Worm (Caenorhabditis elegans): Measurements from ENCODE around the gene swt-3.
A peak's percentile ranks its signal among the peaks of the same experiment; 100 is the strongest.

Gene swt-3

DNA sequence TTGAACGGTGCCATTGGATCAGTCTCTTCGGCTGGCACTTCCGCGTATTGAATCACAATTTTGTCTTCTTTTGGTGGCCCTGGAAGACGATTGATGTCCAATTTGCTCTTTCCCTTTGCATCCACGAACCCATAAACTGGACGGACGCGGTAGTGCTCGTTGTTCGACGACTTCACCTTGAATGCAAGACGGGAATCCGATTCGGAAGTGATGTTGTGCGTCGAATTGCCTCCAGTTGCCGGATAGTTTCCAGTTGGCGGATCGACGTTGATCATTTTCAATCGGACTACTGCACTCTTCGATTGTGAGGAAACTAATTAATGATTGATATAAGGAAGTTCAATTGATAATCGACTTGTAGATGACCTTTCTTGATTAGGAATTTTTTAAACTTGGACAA, 42.2 kb downstream of the swt-3 start, which contains the start of gene ssp-34:
Gene ssp-34, minus strand, starts transcription at position 275 of the 400 bp plus-strand sequence.
- TF ChIP-seq ztf-1 (GFP tag; conservative IDR thresholded peaks at IDR 0.05): no peak
- no peak for TF ChIP-seq dmd-4 (tag; optimal IDR thresholded peaks at IDR 0.05)
- TF ChIP-seq nhr-11 (tag; optimal IDR thresholded peaks at IDR 0.05): no peak
- TF ChIP-seq unc-62 (GFP tag; optimal IDR thresholded peaks at IDR 0.05): no peak
- TF ChIP-seq nhr-77 (tag; optimal IDR thresholded peaks at IDR 0.05): no peak
- TF ChIP-seq C34F6.9 (tag; optimal IDR thresholded peaks at IDR 0.05): no peak
- no peak for TF ChIP-seq alr-1 (tag; optimal IDR thresholded peaks at IDR 0.05)
- TF ChIP-seq blmp-1 (tag; optimal IDR thresholded peaks at IDR 0.05; ENCODE audit: insufficient read depth): no peak
- TF ChIP-seq Y55F3AM.14 (GFP tag; optimal IDR thresholded peaks at IDR 0.05): no peak
- TF ChIP-seq sem-4 (tag; optimal IDR thresholded peaks at IDR 0.05): no peak
- no peak for TF ChIP-seq elt-3 (tag; optimal IDR thresholded peaks at IDR 0.05)
- no peak for TF ChIP-seq nhr-6 (tag; optimal IDR thresholded peaks at IDR 0.05)
- no peak for TF ChIP-seq ztf-11 (tag; optimal IDR thresholded peaks at IDR 0.05)
- TF ChIP-seq fos-1 (tag; optimal IDR thresholded peaks at IDR 0.05): no peak
- TF ChIP-seq unc-39 (tag; optimal IDR thresholded peaks at IDR 0.05): no peak
- TF ChIP-seq ceh-82 (tag; optimal IDR thresholded peaks at IDR 0.05): no peak
- no peak for TF ChIP-seq sma-3 (GFP tag; optimal IDR thresholded peaks at IDR 0.05)

DNA sequence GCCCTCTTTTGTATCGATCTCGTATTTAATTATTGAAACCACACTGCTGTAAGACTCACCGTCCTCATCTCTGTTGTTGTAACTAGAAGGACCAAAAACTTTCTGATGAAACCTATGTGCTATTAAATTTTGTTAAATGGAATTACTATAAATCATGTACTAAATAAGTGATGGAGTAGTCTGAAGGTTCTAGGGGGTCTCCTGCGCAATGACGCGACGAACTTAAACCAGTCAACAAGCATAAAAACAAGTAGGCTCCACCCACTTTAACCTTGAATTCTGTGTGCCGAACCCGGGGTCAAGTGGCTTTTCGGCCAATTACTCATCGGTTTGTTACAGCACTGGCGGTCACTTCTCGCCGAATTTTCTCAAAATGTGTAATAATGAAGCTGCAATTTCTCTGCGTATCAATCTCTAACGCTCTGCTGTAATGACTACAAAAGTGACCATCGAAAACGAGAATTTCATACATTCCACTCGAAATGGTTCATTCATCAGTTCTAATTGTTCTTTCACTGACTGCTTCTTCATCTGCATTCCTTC, 43.4 kb downstream of the swt-3 start, which contains the start of gene grl-21:
Gene grl-21, plus strand, starts transcription at position 464 of the 543 bp plus-strand sequence.
- peak; percentile 76 for TF ChIP-seq nhr-25 (tag; optimal IDR thresholded peaks at IDR 0.05)
- no peak for TF ChIP-seq nhr-10 (tag; optimal IDR thresholded peaks at IDR 0.05)

DNA sequence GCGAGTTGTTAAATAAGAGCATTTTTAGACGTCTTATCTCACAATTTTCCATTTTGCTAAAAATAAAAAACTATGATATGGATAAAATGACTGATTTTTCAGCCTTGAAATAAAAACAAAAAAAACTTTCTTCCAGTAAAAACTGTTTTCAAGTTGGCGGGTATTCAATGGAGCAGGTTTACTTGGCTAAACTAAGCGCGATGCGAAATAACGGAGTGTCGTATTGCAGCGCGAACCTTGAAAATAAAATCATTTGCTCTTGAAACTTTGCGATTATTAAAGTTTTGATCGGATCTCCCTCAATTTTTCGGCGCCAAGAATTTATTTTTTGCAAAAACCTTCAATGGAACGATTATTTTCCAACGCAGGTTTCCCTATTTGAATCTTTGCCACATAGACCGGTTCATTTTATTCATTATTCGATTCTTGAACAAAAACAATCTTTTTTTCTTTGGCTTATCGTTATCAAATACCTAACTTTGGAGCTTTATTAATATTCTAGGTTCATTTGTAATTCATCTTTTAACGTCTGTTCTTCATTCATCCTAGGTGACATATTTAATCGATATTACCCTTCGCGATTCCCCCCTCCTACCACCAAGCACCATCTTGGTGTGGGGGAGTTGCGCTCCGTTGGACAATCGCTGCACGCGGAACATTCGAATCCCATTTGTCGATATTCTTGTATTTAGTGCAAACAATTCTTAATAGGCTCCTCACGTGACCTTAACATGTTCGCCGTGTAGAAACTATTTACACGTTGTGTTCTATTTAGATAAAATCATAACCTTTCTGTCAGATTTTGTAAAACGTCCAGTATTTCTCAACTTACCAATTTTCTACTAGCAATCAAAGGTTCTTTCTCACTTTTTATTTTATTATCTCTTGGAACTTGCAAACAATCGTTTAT, 45.7 kb downstream of the swt-3 start, which contains the start of the genes orc-5 and cyb-1:
Gene orc-5, minus strand, starts transcription at position 62 of the 910 bp plus-strand sequence.
Gene cyb-1, plus strand, starts transcription at position 690 of the 910 bp plus-strand sequence.
- TF ChIP-seq unc-55 (GFP tag; optimal IDR thresholded peaks at IDR 0.05) (peak; percentile 93), lin-13 (GFP tag; optimal IDR thresholded peaks at IDR 0.05) (no peak), egl-27 (tag; optimal IDR thresholded peaks at IDR 0.05) (no peak), nhr-77 (tag; optimal IDR thresholded peaks at IDR 0.05) (no peak), alr-1 (tag; optimal IDR thresholded peaks at IDR 0.05) (no peak), R02D3.7 (tag; optimal IDR thresholded peaks at IDR 0.05) (no peak), nhr-10 (tag; optimal IDR thresholded peaks at IDR 0.05) (no peak), elt-1 (tag; optimal IDR thresholded peaks at IDR 0.05) (no peak), dmd-4 (tag; optimal IDR thresholded peaks at IDR 0.05) (no peak), nhr-25 (tag; optimal IDR thresholded peaks at IDR 0.05) (peak; percentile 67), ztf-1 (GFP tag; conservative IDR thresholded peaks at IDR 0.05) (no peak), unc-39 (tag; optimal IDR thresholded peaks at IDR 0.05) (no peak), ceh-82 (tag; optimal IDR thresholded peaks at IDR 0.05) (peak; percentile 14), crh-2 (tag; optimal IDR thresholded peaks at IDR 0.05) (peak; percentile 88), ztf-4 (tag; optimal IDR thresholded peaks at IDR 0.05) (peak; percentile 42), nhr-129 (tag; optimal IDR thresholded peaks at IDR 0.05) (peak; percentile 81), snpc-4 (tag; optimal IDR thresholded peaks at IDR 0.05) (peak; percentile 31), fos-1 (tag; optimal IDR thresholded peaks at IDR 0.05) (peak; percentile 5), gmeb-1 (tag; optimal IDR thresholded peaks at IDR 0.05) (peak; percentile 98), ztf-11 (tag; optimal IDR thresholded peaks at IDR 0.05) (no peak), mdl-1 (tag; optimal IDR thresholded peaks at IDR 0.05) (peak in 1 of 2 experiments; percentile 19), lsy-2 (tag; optimal IDR thresholded peaks at IDR 0.05) (peak in 1 of 2 experiments; percentile 89), elt-3 (tag; optimal IDR thresholded peaks at IDR 0.05) (no peak), nhr-12 (tag; optimal IDR thresholded peaks at IDR 0.05) (no peak), lin-11 (tag; optimal IDR thresholded peaks at IDR 0.05) (peak; percentile 59), lin-39 (tag; optimal IDR thresholded peaks at IDR 0.05) (no peak), blmp-1 (tag; optimal IDR thresholded peaks at IDR 0.05; ENCODE audit: insufficient read depth) (peak; percentile 9), zag-1 (tag; optimal IDR thresholded peaks at IDR 0.05) (no peak), C34F6.9 (tag; optimal IDR thresholded peaks at IDR 0.05) (peak; percentile 77), mab-5 (tag; optimal IDR thresholded peaks at IDR 0.05) (peak; percentile 59), sem-4 (tag; optimal IDR thresholded peaks at IDR 0.05) (peak; percentile 25), peb-1 (tag; optimal IDR thresholded peaks at IDR 0.05) (no peak), ZK546.5 (tag; optimal IDR thresholded peaks at IDR 0.05) (no peak), sma-3 (GFP tag; optimal IDR thresholded peaks at IDR 0.05) (peak; percentile 42), unc-62 (GFP tag; optimal IDR thresholded peaks at IDR 0.05) (no peak), skn-1 (tag; optimal IDR thresholded peaks at IDR 0.05) (no peak), nhr-237 (tag; optimal IDR thresholded peaks at IDR 0.05) (no peak), aly-2 (tag; optimal IDR thresholded peaks at IDR 0.05) (no peak), sma-9 (GFP tag; optimal IDR thresholded peaks at IDR 0.05) (peak; percentile 78), sma-9 (tag; optimal IDR thresholded peaks at IDR 0.05) (no peak), ceh-16 (tag; optimal IDR thresholded peaks at IDR 0.05) (no peak), F13H6.1 (tag; optimal IDR thresholded peaks at IDR 0.05) (no peak), mbf-1 (tag; optimal IDR thresholded peaks at IDR 0.05) (no peak)

Measured in whole organism, L2 larva.